Worm (Caenorhabditis elegans) whole organism, L3 larva: Measurements from ENCODE around the gene dhs-26.

Experiments used
- ZK546.5 ChIP-seq: sonication (generic microtip); optimal IDR thresholded peaks from 2 replicates; lab custom pipeline; 2017; ENCODE audit warnings: missing biosample characterization, missing genetic modification characterization
- ama-1 ChIP-seq: fragments of 150-350 bp; optimal IDR thresholded peaks from 2 replicates; lab custom pipeline; 2018
- elt-1 ChIP-seq: fragments of 150-350 bp; optimal IDR thresholded peaks from 2 replicates; lab custom pipeline; 2014; ENCODE audit warnings: missing biosample characterization, missing genetic modification characterization
- nhr-67 ChIP-seq: fragments of 150-350 bp; optimal IDR thresholded peaks from 2 replicates; lab custom pipeline; 2014; ENCODE audit warnings: missing biosample characterization, missing genetic modification characterization
- nhr-76 ChIP-seq: fragments of 150-350 bp; sonication (generic microtip); optimal IDR thresholded peaks from 5 replicates; lab custom pipeline; 2014; ENCODE audit warnings: missing biosample characterization, missing genetic modification characterization
- pha-4 ChIP-seq: fragments of 150-350 bp; optimal IDR thresholded peaks from 2 replicates; lab custom pipeline; 2014; ENCODE audit warnings: missing biosample characterization, missing genetic modification reagents, missing genetic modification characterization
- pqm-1 ChIP-seq: fragments of 150-350 bp; optimal IDR thresholded peaks from 2 replicates; lab custom pipeline; 2017; ENCODE audit warnings: missing biosample characterization, missing genetic modification characterization, inconsistent platforms
- snpc-4 ChIP-seq: fragments of 150-350 bp; optimal IDR thresholded peaks from 2 replicates; lab custom pipeline; 2014; ENCODE audit warnings: missing biosample characterization, missing genetic modification characterization
- unc-39 ChIP-seq: sonication (generic microtip); optimal IDR thresholded peaks from 4 replicates; lab custom pipeline; 2017; ENCODE audit warnings: missing biosample characterization, missing genetic modification characterization
- zag-1 ChIP-seq: fragments of 150-350 bp; optimal IDR thresholded peaks from 2 replicates; lab custom pipeline; 2014; ENCODE audit warnings: missing biosample characterization, missing genetic modification characterization

DNA sequence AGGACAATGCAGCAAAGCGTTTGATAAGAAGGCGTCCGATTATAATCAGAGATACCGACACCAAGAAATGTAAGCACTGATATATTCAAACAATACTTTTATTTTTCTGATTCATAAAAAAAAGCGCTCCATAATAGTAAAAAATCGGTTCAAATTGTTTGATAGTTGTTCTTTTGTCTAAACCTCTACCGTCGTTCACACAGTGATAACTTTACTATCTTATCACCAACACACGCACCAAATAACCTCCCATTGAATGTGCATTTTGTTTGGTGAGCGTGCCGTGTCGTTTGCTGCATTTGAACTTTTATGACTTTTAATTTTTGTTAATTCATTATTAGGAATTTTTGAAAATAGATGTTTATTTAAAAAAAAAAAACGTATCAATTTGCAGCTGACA is 28.2 kb downstream of the dhs-26 start:
- TF ChIP-seq elt-1 (tag; lab: Kevin White, UChicago) (no peak), pqm-1 (tag; lab: Kevin White, UChicago) (peak; percentile 87), zag-1 (tag; lab: Kevin White, UChicago) (no peak), ZK546.5 (tag; lab: Kevin White, UChicago) (no peak), ama-1 (lab: Kevin White, UChicago) (no peak), pha-4 (tag; lab: Kevin White, UChicago) (peak; percentile 39), unc-39 (no peak), nhr-76 (tag; lab: Kevin White, UChicago) (no peak), nhr-67 (tag; lab: Kevin White, UChicago) (no peak), snpc-4 (tag; lab: Kevin White, UChicago) (no peak)
